Fruit fly (Drosophila melanogaster) whole organism, embryonic: ENCODE measurements around the gene RpL7.

Source experiments
- Abd-B ChIP-seq: fragments of 200-800 bp; sonication (Bioruptor generic); optimal IDR thresholded peaks from 2 replicates; lab custom pipeline; 2018; ENCODE audit warnings: missing biosample characterization, mild to moderate bottlenecking, missing genetic modification characterization, moderate library complexity
- Aef1 ChIP-seq: fragments of 200-800 bp; sonication (Bioruptor generic); IDR thresholded peaks from 3 replicates; pipeline ENCODE4 v1.3.6; 2022; ENCODE audit warnings: missing biosample characterization, missing genetic modification characterization
- Atf3 ChIP-seq: fragments of 200-800 bp; sonication (Bioruptor generic); optimal IDR thresholded peaks from 3 replicates; lab custom pipeline; 2016; ENCODE audit warnings: missing biosample characterization, missing genetic modification characterization
- CG10147 ChIP-seq: fragments of 200-800 bp; sonication (Bioruptor generic); optimal IDR thresholded peaks from 2 replicates; lab custom pipeline; 2019; ENCODE audit warnings: missing biosample characterization, mild to moderate bottlenecking, missing genetic modification characterization, moderate library complexity
- CG11085 ChIP-seq: fragments of 200-800 bp; sonication (Bioruptor generic); IDR thresholded peaks from 2 replicates; pipeline ENCODE4 v1.3.6; 2022; ENCODE audit warnings: missing biosample characterization, missing genetic modification characterization
- CG14965 ChIP-seq: fragments of 200-800 bp; sonication (Bioruptor generic); optimal IDR thresholded peaks from 2 replicates; lab custom pipeline; 2016; ENCODE audit warnings: missing biosample characterization, missing genetic modification characterization, borderline replicate concordance
- CG1602 ChIP-seq: fragments of 200-800 bp; sonication (Bioruptor generic); optimal IDR thresholded peaks from 3 replicates; lab custom pipeline; 2016; ENCODE audit warnings: missing biosample characterization, missing genetic modification characterization
- CG1647 ChIP-seq: fragments of 200-800 bp; sonication (Bioruptor generic); optimal IDR thresholded peaks from 3 replicates; lab custom pipeline; 2016; ENCODE audit warnings: missing biosample characterization, missing genetic modification characterization
- CG17802 ChIP-seq: fragments of 200-800 bp; sonication (Bioruptor generic); optimal IDR thresholded peaks from 2 replicates; lab custom pipeline; 2018; ENCODE audit warnings: missing biosample characterization, mild to moderate bottlenecking, missing genetic modification characterization, moderate library complexity
- CG1832 ChIP-seq: fragments of 200-800 bp; sonication (Bioruptor generic); optimal IDR thresholded peaks from 2 replicates; lab custom pipeline; 2017; ENCODE audit warnings: missing biosample characterization, mild to moderate bottlenecking, missing genetic modification characterization, inconsistent platforms
- CG2889 ChIP-seq: fragments of 200-800 bp; sonication (Bioruptor generic); IDR thresholded peaks from 3 replicates; pipeline ENCODE4 v1.3.6; 2022; ENCODE audit warnings: missing biosample characterization, missing genetic modification characterization
- CG4360 ChIP-seq: fragments of 200-800 bp; sonication (Bioruptor generic); IDR thresholded peaks from 2 replicates; pipeline ENCODE4 v1.3.6; 2022; ENCODE audit warnings: missing biosample characterization, missing genetic modification characterization
- CG4404 ChIP-seq: fragments of 200-800 bp; sonication (Bioruptor generic); IDR thresholded peaks from 2 replicates; pipeline ENCODE4 v1.3.6; 2022; ENCODE audit warnings: missing biosample characterization, missing genetic modification characterization
- CG4707 ChIP-seq: fragments of 200-800 bp; sonication (Bioruptor generic); optimal IDR thresholded peaks from 2 replicates; lab custom pipeline; 2018; ENCODE audit warnings: missing biosample characterization, mild to moderate bottlenecking, missing genetic modification characterization, moderate library complexity
- CG6683 ChIP-seq: fragments of 200-800 bp; sonication (Bioruptor generic); optimal IDR thresholded peaks from 2 replicates; lab custom pipeline; 2017; ENCODE audit warnings: missing biosample characterization, mild to moderate bottlenecking, missing genetic modification characterization, missing genetic modification reagents
- CHES-1-like ChIP-seq: fragments of 200-800 bp; sonication (Bioruptor generic); optimal IDR thresholded peaks from 2 replicates; lab custom pipeline; 2016; ENCODE audit warnings: missing biosample characterization, missing genetic modification characterization
- D ChIP-seq, 2 experiments: fragments of 200-800 bp in 1 of 2; fragments of >200 bp in 1 of 2; sonication (Bioruptor generic) in 1 of 2; optimal IDR thresholded peaks; 2 replicates in 1 of 2; 3 replicates in 1 of 2; lab custom pipeline; 2017; ENCODE audit warnings: mild to moderate bottlenecking in 1 of 2, missing biosample characterization in 1 of 2, missing genetic modification characterization in 1 of 2, missing genetic modification reagents in 1 of 2
- Dbx ChIP-seq: fragments of 200-800 bp; sonication (Bioruptor generic); IDR thresholded peaks from 3 replicates; pipeline ENCODE4 v1.3.6; 2022; ENCODE audit warnings: missing biosample characterization, missing genetic modification characterization
- Dip2 ChIP-seq: fragments of 200-800 bp; sonication (Bioruptor generic); IDR thresholded peaks from 2 replicates; pipeline ENCODE4 v1.3.6; 2022; ENCODE audit warnings: missing biosample characterization, missing genetic modification characterization
- Ets65A ChIP-seq: fragments of 200-800 bp; sonication (Bioruptor generic); peaks from one replicate; lab custom pipeline; 2016; ENCODE audit warnings: missing biosample characterization, missing genetic modification characterization
- Hsf ChIP-seq: fragments of 200-800 bp; sonication (Bioruptor generic); optimal IDR thresholded peaks from 3 replicates; lab custom pipeline; 2016; ENCODE audit warnings: missing biosample characterization, missing genetic modification characterization
- MTF-1 ChIP-seq: fragments of 200-800 bp; sonication (Bioruptor generic); optimal IDR thresholded peaks from 2 replicates; lab custom pipeline; 2018; ENCODE audit warnings: missing biosample characterization, mild to moderate bottlenecking, missing genetic modification characterization, borderline replicate concordance
- Meics ChIP-seq: fragments of 200-800 bp; sonication (Bioruptor generic); optimal IDR thresholded peaks from 2 replicates; lab custom pipeline; 2017; ENCODE audit warnings: missing biosample characterization, mild to moderate bottlenecking, missing genetic modification characterization
- Neu2 ChIP-seq: fragments of 200-800 bp; sonication (Bioruptor generic); optimal IDR thresholded peaks from 3 replicates; lab custom pipeline; 2016; ENCODE audit warnings: missing biosample characterization, missing genetic modification characterization, borderline replicate concordance
- Stat92E ChIP-seq, 3 experiments: fragments of >200 bp in 2 of 3; fragments of 200-800 bp in 1 of 3; sonication (Bioruptor generic) in 1 of 3; optimal IDR thresholded peaks; 2 replicates each; lab custom pipeline; 2017 to 2019; ENCODE audit warnings: missing biosample characterization in 3 of 3, missing genetic modification characterization in 3 of 3, mild to moderate bottlenecking in 1 of 3, moderate library complexity in 1 of 3
- Xbp1 ChIP-seq: fragments of 200-800 bp; sonication (Bioruptor generic); optimal IDR thresholded peaks from 3 replicates; lab custom pipeline; 2016; ENCODE audit warnings: missing biosample characterization, mild to moderate bottlenecking, missing genetic modification characterization
- br ChIP-seq: fragments of >200 bp; optimal IDR thresholded peaks from 2 replicates; lab custom pipeline; 2017
- caup ChIP-seq: fragments of 200-800 bp; sonication (Bioruptor generic); optimal IDR thresholded peaks from 3 replicates; lab custom pipeline; 2017; ENCODE audit warnings: missing biosample characterization, mild to moderate bottlenecking, missing genetic modification characterization, moderate library complexity; ENCODE audit not compliant: severe bottlenecking
- dysf ChIP-seq: fragments of 200-800 bp; sonication (Bioruptor generic); IDR thresholded peaks from 3 replicates; pipeline ENCODE4 v1.3.6; 2022; ENCODE audit warnings: missing biosample characterization, missing genetic modification characterization
- exex ChIP-seq: fragments of 200-800 bp; sonication (Bioruptor generic); optimal IDR thresholded peaks from 4 replicates; lab custom pipeline; 2018; ENCODE audit warnings: missing biosample characterization, mild to moderate bottlenecking, missing genetic modification characterization, moderate library complexity
- fu2 ChIP-seq: fragments of 200-800 bp; sonication (Bioruptor generic); optimal IDR thresholded peaks from 2 replicates; lab custom pipeline; 2016; ENCODE audit warnings: missing biosample characterization, missing genetic modification characterization
- gfzf ChIP-seq: fragments of 200-800 bp; sonication (Bioruptor generic); optimal IDR thresholded peaks from 2 replicates; lab custom pipeline; 2016; ENCODE audit warnings: missing biosample characterization, mild to moderate bottlenecking, missing genetic modification characterization, moderate library complexity
- hbn ChIP-seq: fragments of 200-800 bp; sonication (Bioruptor generic); IDR thresholded peaks from 2 replicates; pipeline ENCODE4 v1.3.6; 2022; ENCODE audit warnings: missing biosample characterization, missing genetic modification characterization; ENCODE audit not compliant: partially characterized antibody
- insv ChIP-seq, 2 experiments: fragments of 200-800 bp; sonication (Bioruptor generic); optimal IDR thresholded peaks; 3 replicates each; lab custom pipeline; 2016 to 2018; ENCODE audit warnings: missing biosample characterization in 2 of 2, missing genetic modification characterization in 2 of 2
- jumu ChIP-seq: fragments of 200-800 bp; sonication (Bioruptor generic); optimal IDR thresholded peaks from 3 replicates; lab custom pipeline; 2016; ENCODE audit warnings: missing biosample characterization, missing genetic modification characterization
- nau ChIP-seq: fragments of 200-800 bp; sonication (Bioruptor generic); optimal IDR thresholded peaks from 3 replicates; lab custom pipeline; 2017; ENCODE audit warnings: missing biosample characterization, mild to moderate bottlenecking, missing genetic modification characterization, missing genetic modification reagents
- oc ChIP-seq: fragments of 200-800 bp; sonication (Bioruptor generic); optimal IDR thresholded peaks from 2 replicates; lab custom pipeline; 2018; ENCODE audit warnings: missing biosample characterization, mild to moderate bottlenecking, missing genetic modification characterization, moderate library complexity
- p53 ChIP-seq: fragments of 200-800 bp; sonication (Bioruptor generic); optimal IDR thresholded peaks from 2 replicates; lab custom pipeline; 2016; ENCODE audit warnings: missing biosample characterization, missing genetic modification characterization
- pan ChIP-seq, 4 experiments: fragments of >200 bp in 3 of 4; fragments of 200-800 bp in 1 of 4; sonication (Bioruptor generic) in 1 of 4; optimal IDR thresholded peaks in 3 of 4; IDR thresholded peaks in 1 of 4; 2 replicates each; pipeline versions ENCODE4 v1.3.6 to Lab custom; 2017 to 2022; ENCODE audit warnings: missing biosample characterization in 2 of 4, missing genetic modification characterization in 2 of 4, mixed read lengths in 1 of 4
- sima ChIP-seq: fragments of 200-800 bp; sonication (Bioruptor generic); optimal IDR thresholded peaks from 2 replicates; lab custom pipeline; 2016; ENCODE audit warnings: missing biosample characterization, missing genetic modification characterization
- slou ChIP-seq: fragments of 200-800 bp; sonication (Bioruptor generic); optimal IDR thresholded peaks from 3 replicates; lab custom pipeline; 2016; ENCODE audit warnings: missing biosample characterization, missing genetic modification characterization
- slp2 ChIP-seq: fragments of 200-800 bp; sonication (Bioruptor generic); optimal IDR thresholded peaks from 2 replicates; lab custom pipeline; 2016; ENCODE audit warnings: missing biosample characterization, missing genetic modification characterization
- sna ChIP-seq: fragments of 200-800 bp; sonication (Bioruptor generic); IDR thresholded peaks from 2 replicates; pipeline ENCODE4 v1.3.6; 2022; ENCODE audit warnings: missing biosample characterization, missing genetic modification characterization; ENCODE audit not compliant: partially characterized antibody
- ssp ChIP-seq: fragments of 200-800 bp; sonication (Bioruptor generic); IDR thresholded peaks from 2 replicates; pipeline ENCODE4 v1.3.6; 2022; ENCODE audit warnings: missing biosample characterization, missing genetic modification characterization
- toy ChIP-seq: fragments of 200-800 bp; sonication (Bioruptor generic); IDR thresholded peaks from 2 replicates; pipeline ENCODE4 v1.3.6; 2022; ENCODE audit warnings: missing biosample characterization, missing genetic modification characterization
- twi ChIP-seq: fragments of 200-800 bp; optimal IDR thresholded peaks from 2 replicates; lab custom pipeline; 2019; ENCODE audit warnings: missing biosample characterization, mild to moderate bottlenecking, missing genetic modification characterization, moderate library complexity
- vnd ChIP-seq: fragments of 200-800 bp; sonication (Bioruptor generic); IDR thresholded peaks from 3 replicates; pipeline ENCODE4 v1.3.6; 2022; ENCODE audit warnings: missing biosample characterization, missing genetic modification characterization; ENCODE audit not compliant: partially characterized antibody
- vvl ChIP-seq: fragments of 200-800 bp; sonication (Bioruptor generic); IDR thresholded peaks from 2 replicates; pipeline ENCODE4 v1.3.6; 2022; ENCODE audit warnings: missing biosample characterization, missing genetic modification characterization
- wor ChIP-seq: fragments of 200-800 bp; sonication (Bioruptor generic); IDR thresholded peaks from 2 replicates; pipeline ENCODE4 v1.3.6; 2022; ENCODE audit warnings: missing biosample characterization, missing genetic modification characterization

RpL7 gene

dm6 chr2L:10200847-10201246, at the start of gene RpL7, which contains the start of gene Ripalpha (continued):
- TF ChIP-seq Xbp1 (GFP tag; lab: Kevin White, UChicago) = peak; percentile 98
- TF ChIP-seq br (lab: Kevin White, UChicago) = no peak
- peak in 1 of 3 experiments; percentile 58 for TF ChIP-seq Stat92E (GFP tag; optimal IDR thresholded peaks at IDR 0.05; lab: Kevin White, UChicago)
- peak; percentile 94 for TF ChIP-seq oc (tag; lab: Kevin White, UChicago)
- TF ChIP-seq wor (GFP tag; lab: Robert Waterston, UW) = peak; percentile 77
- peak; percentile 85 for TF ChIP-seq CG4404
- TF ChIP-seq CHES-1-like = peak; percentile 99
- peak; percentile 99 for TF ChIP-seq Dbx (GFP tag; lab: Robert Waterston, UW)
- peak; percentile 95 for TF ChIP-seq jumu (GFP tag; lab: Kevin White, UChicago)
- peak; percentile 98 for TF ChIP-seq fu2 (GFP tag; lab: Kevin White, UChicago)
- peak; percentile 98 for TF ChIP-seq vvl (GFP tag; lab: Robert Waterston, UW)
- no peak for TF ChIP-seq D (optimal IDR thresholded peaks at IDR 0.05; lab: Kevin White, UChicago)
- peak; percentile 93 for TF ChIP-seq D (GFP tag; optimal IDR thresholded peaks at IDR 0.05; lab: Kevin White, UChicago)
- TF ChIP-seq caup (GFP tag; lab: Kevin White, UChicago) = peak; percentile 99
- TF ChIP-seq twi (tag; lab: Kevin White, UChicago) = peak; percentile 80
- no peak for TF ChIP-seq pan (optimal IDR thresholded peaks at IDR 0.05; lab: Kevin White, UChicago)
- peak in 1 of 2 experiments; percentile 96 for TF ChIP-seq pan (GFP tag; optimal IDR thresholded peaks at IDR 0.05 in 1 of 2, IDR thresholded peaks at IDR 0.05 in 1 of 2)
- TF ChIP-seq insv (GFP tag; optimal IDR thresholded peaks at IDR 0.05; lab: Kevin White, UChicago) = peak in 1 of 2 experiments; percentile 87
- TF ChIP-seq toy (GFP tag; lab: Robert Waterston, UW) = no peak; the same call in 1 of the 2 replicates
- peak; percentile 96 for TF ChIP-seq sima (GFP tag; lab: Kevin White, UChicago)
- peak; percentile 75 for TF ChIP-seq sna (GFP tag; lab: Robert Waterston, UW)
- peak; percentile 96 for TF ChIP-seq slou (GFP tag; lab: Kevin White, UChicago)
- TF ChIP-seq Ets65A (GFP tag; lab: Kevin White, UChicago) = peak; percentile 100
- peak; percentile 94 for TF ChIP-seq CG4707 (GFP tag; lab: Kevin White, UChicago)
- TF ChIP-seq vnd (GFP tag; lab: Robert Waterston, UW) = peak; percentile 88
- peak; percentile 84 for TF ChIP-seq Neu2 (GFP tag; lab: Kevin White, UChicago)
- peak; percentile 98 for TF ChIP-seq MTF-1 (GFP tag; lab: Kevin White, UChicago)
- peak; percentile 98 for TF ChIP-seq CG6683 (GFP tag; lab: Kevin White, UChicago)
- TF ChIP-seq slp2 (GFP tag; lab: Kevin White, UChicago) = peak; percentile 98
- TF ChIP-seq CG10147 = peak; percentile 89
- TF ChIP-seq CG1602 (GFP tag; lab: Kevin White, UChicago) = peak; percentile 92
- peak; percentile 81 for TF ChIP-seq hbn (GFP tag; lab: Robert Waterston, UW)
- peak; percentile 68 for TF ChIP-seq Abd-B (GFP tag; lab: Kevin White, UChicago)
- peak; percentile 98 for TF ChIP-seq CG11085 (GFP tag; lab: Robert Waterston, UW)
- peak; percentile 98 for TF ChIP-seq CG1647 (GFP tag; lab: Kevin White, UChicago)
- TF ChIP-seq exex (tag; lab: Kevin White, UChicago) = peak; percentile 78
- TF ChIP-seq Hsf (GFP tag; lab: Kevin White, UChicago) = peak; percentile 98
- TF ChIP-seq CG17802 (tag; lab: Kevin White, UChicago) = peak; percentile 91
- peak; percentile 74 for TF ChIP-seq CG4360 (GFP tag; lab: Robert Waterston, UW)
- peak; percentile 99 for TF ChIP-seq nau (GFP tag; lab: Kevin White, UChicago)
- no peak for TF ChIP-seq Dip2 (GFP tag; lab: Robert Waterston, UW)
- peak; percentile 77 for TF ChIP-seq gfzf (GFP tag; lab: Kevin White, UChicago)
- peak; percentile 97 for TF ChIP-seq Atf3
- peak; percentile 99 for TF ChIP-seq Meics (GFP tag; lab: Kevin White, UChicago)
- peak; percentile 98 for TF ChIP-seq p53
- TF ChIP-seq ssp (GFP tag; lab: Robert Waterston, UW) = peak; percentile 88
- peak; percentile 64 for TF ChIP-seq CG1832 (GFP tag; lab: Kevin White, UChicago)
- TF ChIP-seq Aef1 (GFP tag; lab: Robert Waterston, UW) = peak; percentile 94
- TF ChIP-seq CG2889 = peak; percentile 87
- TF ChIP-seq CG14965 (GFP tag; lab: Kevin White, UChicago) = peak; percentile 92
- peak; percentile 96 for TF ChIP-seq dysf (GFP tag; lab: Robert Waterston, UW)
